Worm (Caenorhabditis elegans): ENCODE results near the gene hrg-1.

The hrg-1 gene

DNA sequence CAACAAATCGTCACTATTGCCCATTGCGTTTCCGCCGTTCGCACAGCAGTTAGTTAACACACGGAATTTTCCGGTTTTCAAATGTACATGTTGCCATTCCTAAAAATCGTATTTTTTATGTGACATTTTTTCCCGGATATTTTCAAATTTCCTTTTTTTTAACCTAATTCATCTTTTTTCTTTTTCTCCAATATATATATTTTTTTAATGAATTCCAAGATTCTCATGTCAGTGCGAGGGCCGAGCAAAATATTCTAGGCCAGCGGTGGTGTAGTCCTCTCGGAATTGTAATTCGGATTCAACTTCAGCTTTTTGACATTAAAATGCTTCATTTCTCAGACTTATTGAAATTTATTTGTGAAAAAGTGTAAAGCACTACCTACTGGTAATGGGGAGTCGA is 11.0 kb downstream of the hrg-1 start, which contains the start of gene R02E12.4:
Gene R02E12.4 (plus strand): TSS at position 301 of the 400 bp plus-strand sequence.
- TF ChIP-seq drap-1 (GFP tag; optimal IDR thresholded peaks at IDR 0.05), result no peak
- no peak for TF ChIP-seq sem-2 (GFP tag; optimal IDR thresholded peaks at IDR 0.05)
- no peak for TF ChIP-seq hlh-1 (tag; optimal IDR thresholded peaks at IDR 0.05)
- TF ChIP-seq mep-1 (tag; optimal IDR thresholded peaks at IDR 0.05), result no peak
- TF ChIP-seq lin-13 (tag; optimal IDR thresholded peaks at IDR 0.05), result no peak
- no peak for TF ChIP-seq ztf-11 (tag; optimal IDR thresholded peaks at IDR 0.05)
- no peak for TF ChIP-seq ceh-43 (GFP tag; optimal IDR thresholded peaks at IDR 0.05)
- TF ChIP-seq cnd-1 (tag; optimal IDR thresholded peaks at IDR 0.05), result no peak
- TF ChIP-seq elt-1 (tag; optimal IDR thresholded peaks at IDR 0.05; ENCODE audit: borderline replicate concordance, insufficient read depth), result no peak

- no peak for TF ChIP-seq ham-2 (GFP tag; optimal IDR thresholded peaks at IDR 0.05)
- no peak for TF ChIP-seq tbx-8 (GFP tag; optimal IDR thresholded peaks at IDR 0.05)
- no peak for TF ChIP-seq mep-1 (tag; optimal IDR thresholded peaks at IDR 0.05)
- TF ChIP-seq sptf-1 (tag; optimal IDR thresholded peaks at IDR 0.05), result no peak
These were observed 12.8 kb downstream of the hrg-1 start, which contains the start of gene R02E12.12 for ce11 chrX:4003220-4003619. Gene R02E12.12, plus strand, starts transcription at chrX:4003520.

- TF ChIP-seq ceh-43 (GFP tag; optimal IDR thresholded peaks at IDR 0.05) (no peak), nhr-76 (tag; optimal IDR thresholded peaks at IDR 0.05) (no peak), nhr-12 (tag; optimal IDR thresholded peaks at IDR 0.05) (no peak), blmp-1 (tag; optimal IDR thresholded peaks at IDR 0.05) (no peak), ceh-39 (tag; optimal IDR thresholded peaks at IDR 0.05) (no peak), unc-39 (tag; optimal IDR thresholded peaks at IDR 0.05) (no peak), cnd-1 (tag; optimal IDR thresholded peaks at IDR 0.05) (no peak), ces-1 (GFP tag; optimal IDR thresholded peaks at IDR 0.05) (no peak), sptf-1 (tag; optimal IDR thresholded peaks at IDR 0.05) (no peak), unc-62 (GFP tag; optimal IDR thresholded peaks at IDR 0.05) (no peak), lsy-2 (tag; optimal IDR thresholded peaks at IDR 0.05) (no peak), lin-13 (tag; optimal IDR thresholded peaks at IDR 0.05) (no peak), elt-1 (tag; optimal IDR thresholded peaks at IDR 0.05; ENCODE audit: borderline replicate concordance, insufficient read depth) (no peak), bed-3 (GFP tag; optimal IDR thresholded peaks at IDR 0.05) (no peak), lin-32 (GFP tag; optimal IDR thresholded peaks at IDR 0.05) (no peak), nhr-2 (tag; optimal IDR thresholded peaks at IDR 0.05) (no peak), ham-2 (GFP tag; optimal IDR thresholded peaks at IDR 0.05) (no peak), mls-2 (tag; optimal IDR thresholded peaks at IDR 0.05) (no peak)
These were observed 19.0 kb downstream of the hrg-1 start, which contains the start of gene R02E12.5 for ce11 chrX:3997040-3997439. Gene R02E12.5, plus strand, starts transcription at chrX:3997340.

- peak; percentile 31 for TF ChIP-seq unc-120 (tag; optimal IDR thresholded peaks at IDR 0.05; ENCODE audit: poor library complexity, severe bottlenecking)
- TF ChIP-seq pha-4 (tag; optimal IDR thresholded peaks at IDR 0.05), result no peak
- peak; percentile 74 for TF ChIP-seq drap-1 (GFP tag; optimal IDR thresholded peaks at IDR 0.05)
- TF ChIP-seq M03D4.4 (tag; optimal IDR thresholded peaks at IDR 0.05), result peak; percentile 76
- TF ChIP-seq cnd-1 (tag; optimal IDR thresholded peaks at IDR 0.05), result peak; percentile 41
- peak; percentile 35 for TF ChIP-seq lin-32 (GFP tag; optimal IDR thresholded peaks at IDR 0.05)
- TF ChIP-seq mls-2 (tag; optimal IDR thresholded peaks at IDR 0.05), result peak; percentile 69
- peak; percentile 75 for TF ChIP-seq ceh-83 (GFP tag; optimal IDR thresholded peaks at IDR 0.05)
- TF ChIP-seq elt-1 (tag; optimal IDR thresholded peaks at IDR 0.05; ENCODE audit: borderline replicate concordance, insufficient read depth), result no peak
- TF ChIP-seq hlh-1 (tag; optimal IDR thresholded peaks at IDR 0.05), result no peak
- peak; percentile 54 for TF ChIP-seq ceh-43 (GFP tag; optimal IDR thresholded peaks at IDR 0.05)
- no peak for TF ChIP-seq unc-62 (GFP tag; optimal IDR thresholded peaks at IDR 0.05)
- TF ChIP-seq sem-2 (GFP tag; optimal IDR thresholded peaks at IDR 0.05), result peak; percentile 54
- peak; percentile 71 for TF ChIP-seq sptf-1 (tag; optimal IDR thresholded peaks at IDR 0.05)
- TF ChIP-seq flh-1 (GFP tag; optimal IDR thresholded peaks at IDR 0.05), result peak; percentile 38
- TF ChIP-seq tbx-8 (GFP tag; optimal IDR thresholded peaks at IDR 0.05), result no peak
- TF ChIP-seq ham-2 (GFP tag; optimal IDR thresholded peaks at IDR 0.05), result peak; percentile 9
These were observed 21.6 kb downstream of the hrg-1 start for ce11 chrX:3994418-3994817.

ce11 chrX:3991652-3992051 is 24.4 kb downstream of the hrg-1 start:
- no peak for TF ChIP-seq ztf-11 (tag; optimal IDR thresholded peaks at IDR 0.05)
- no peak for TF ChIP-seq ces-1 (GFP tag; optimal IDR thresholded peaks at IDR 0.05)
- TF ChIP-seq nhr-237 (tag; optimal IDR thresholded peaks at IDR 0.05), result no peak
- TF ChIP-seq ceh-43 (GFP tag; optimal IDR thresholded peaks at IDR 0.05), result no peak
- TF ChIP-seq sptf-1 (tag; optimal IDR thresholded peaks at IDR 0.05), result no peak
- no peak for TF ChIP-seq zip-8 (tag; optimal IDR thresholded peaks at IDR 0.05)
- TF ChIP-seq hlh-1 (tag; optimal IDR thresholded peaks at IDR 0.05), result no peak
- no peak for TF ChIP-seq snpc-4 (tag; optimal IDR thresholded peaks at IDR 0.05)
